Worm (Caenorhabditis elegans) whole organism, young adult: ENCODE results near the gene daf-11.

ENCODE experiments used
- B0019.2 ChIP-seq: fragments of 200-800 bp; sonication (Bioruptor generic); conservative IDR thresholded peaks from 2 replicates; pipeline ENCODE4 v1.3.6; 2022; ENCODE audit warnings: missing genetic modification reagents, missing genetic modification characterization, missing compliant biosample characterization
- B0035.1 ChIP-seq: sonication (generic microtip); optimal IDR thresholded peaks from 2 replicates; lab custom pipeline; 2016; ENCODE audit warnings: missing genetic modification characterization, mild to moderate bottlenecking, missing compliant biosample characterization, missing genotype, missing genetic modification reagents
- B0336.3 ChIP-seq: fragments of 200-800 bp; sonication (Bioruptor generic); IDR thresholded peaks from 2 replicates; pipeline ENCODE4 v1.3.6; 2022; ENCODE audit warnings: missing genetic modification characterization, missing compliant biosample characterization
- C06A6.2 ChIP-seq: fragments of 200-800 bp; sonication (Bioruptor generic); conservative IDR thresholded peaks from 2 replicates; pipeline ENCODE4 v1.3.6; 2022; ENCODE audit warnings: missing genetic modification characterization, missing compliant biosample characterization
- D2030.7 ChIP-seq: fragments of 200-800 bp; sonication (Bioruptor generic); IDR thresholded peaks from 2 replicates; pipeline ENCODE4 v1.3.6; 2022; ENCODE audit warnings: missing genetic modification reagents, missing genetic modification characterization, missing compliant biosample characterization
- F33H1.4 ChIP-seq: fragments of 200-800 bp; sonication (Bioruptor generic); IDR thresholded peaks from 2 replicates; pipeline ENCODE4 v1.3.6; 2022; ENCODE audit warnings: missing genetic modification reagents, missing genetic modification characterization, missing compliant biosample characterization
- F52B5.7 ChIP-seq: sonication (generic microtip); optimal IDR thresholded peaks from 2 replicates; lab custom pipeline; 2016; ENCODE audit warnings: mild to moderate bottlenecking, missing genetic modification characterization, missing compliant biosample characterization
- F57C9.4 ChIP-seq: sonication (generic microtip); optimal IDR thresholded peaks from 2 replicates; lab custom pipeline; 2017; ENCODE audit warnings: mild to moderate bottlenecking, missing genetic modification characterization, missing compliant biosample characterization
- K12H6.12 ChIP-seq: fragments of 200-800 bp; sonication (Bioruptor generic); optimal IDR thresholded peaks from 2 replicates; lab custom pipeline; 2018; ENCODE audit warnings: mild to moderate bottlenecking, missing genetic modification characterization, missing compliant biosample characterization
- T07F8.4 ChIP-seq: sonication (generic microtip); optimal IDR thresholded peaks from 2 replicates; lab custom pipeline; 2016; ENCODE audit warnings: mild to moderate bottlenecking, missing genetic modification characterization, moderate library complexity, missing compliant biosample characterization
- Y67H2A.10 ChIP-seq: fragments of 200-800 bp; sonication (Bioruptor generic); conservative IDR thresholded peaks from 2 replicates; pipeline ENCODE4 v1.3.6; 2022; ENCODE audit warnings: missing genetic modification reagents, missing genetic modification characterization, missing compliant biosample characterization
- ama-1 ChIP-seq, 3 experiments: fragments of 150-350 bp in 1 of 3; sonication (generic microtip) in 2 of 3; optimal IDR thresholded peaks; 2 replicates each; lab custom pipeline; 2014 to 2018; ENCODE audit warnings: missing biosample characterization in 2 of 3, missing genetic modification characterization in 2 of 3, missing genetic modification reagents in 2 of 3
- aptf-3 ChIP-seq: fragments of 200-800 bp; sonication (Bioruptor generic); IDR thresholded peaks from 2 replicates; pipeline ENCODE4 v1.3.6; 2022; ENCODE audit warnings: missing genetic modification characterization, missing compliant biosample characterization
- cebp-2 ChIP-seq: fragments of 200-800 bp; sonication (Bioruptor generic); IDR thresholded peaks from 2 replicates; pipeline ENCODE4 v1.3.6; 2022; ENCODE audit warnings: missing genetic modification characterization, missing compliant biosample characterization
- ceh-27 ChIP-seq: fragments of 200-800 bp; sonication (Bioruptor generic); optimal IDR thresholded peaks from 2 replicates; lab custom pipeline; 2018; ENCODE audit warnings: mild to moderate bottlenecking, missing genetic modification characterization, moderate library complexity, missing compliant biosample characterization
- ceh-58 ChIP-seq: fragments of 200-800 bp; sonication (Bioruptor generic); IDR thresholded peaks from 2 replicates; pipeline ENCODE4 v1.3.6; 2022; ENCODE audit warnings: missing genetic modification characterization, missing compliant biosample characterization
- gei-17 ChIP-seq: fragments of 200-800 bp; sonication (Bioruptor generic); optimal IDR thresholded peaks from 2 replicates; lab custom pipeline; 2018; ENCODE audit warnings: mild to moderate bottlenecking, missing genetic modification characterization, missing compliant biosample characterization
- him-1 ChIP-seq: sonication (generic microtip); optimal IDR thresholded peaks from 2 replicates; lab custom pipeline; 2016; ENCODE audit warnings: missing genotype, missing genetic modification reagents, missing genetic modification characterization, missing compliant biosample characterization
- lin-26 ChIP-seq: fragments of 200-800 bp; sonication (Bioruptor generic); IDR thresholded peaks from 2 replicates; pipeline ENCODE4 v1.3.6; 2022; ENCODE audit warnings: missing genetic modification reagents, missing genetic modification characterization, missing compliant biosample characterization
- lin-54 ChIP-seq: fragments of 200-800 bp; sonication (Bioruptor generic); optimal IDR thresholded peaks from 2 replicates; lab custom pipeline; 2018; ENCODE audit warnings: mild to moderate bottlenecking, missing genetic modification characterization, missing compliant biosample characterization
- lsl-1 ChIP-seq: fragments of 200-800 bp; sonication (Bioruptor generic); optimal IDR thresholded peaks from 2 replicates; lab custom pipeline; 2018; ENCODE audit warnings: mild to moderate bottlenecking, missing genetic modification characterization, moderate library complexity, missing compliant biosample characterization
- madf-8 ChIP-seq: fragments of 200-800 bp; sonication (Bioruptor generic); conservative IDR thresholded peaks from 2 replicates; pipeline ENCODE4 v1.3.6; 2022; ENCODE audit warnings: missing genetic modification reagents, missing genetic modification characterization, missing compliant biosample characterization
- mcd-1 ChIP-seq: fragments of 200-800 bp; sonication (Bioruptor generic); IDR thresholded peaks from 2 replicates; pipeline ENCODE4 v1.3.6; 2022; ENCODE audit warnings: missing genetic modification reagents, missing genetic modification characterization, missing compliant biosample characterization
- mel-28 ChIP-seq: sonication (generic microtip); optimal IDR thresholded peaks from 2 replicates; lab custom pipeline; 2016; ENCODE audit warnings: borderline replicate concordance, mild to moderate bottlenecking, missing genetic modification characterization, missing compliant biosample characterization
- nhr-80 ChIP-seq: sonication (generic microtip); optimal IDR thresholded peaks from 2 replicates; lab custom pipeline; 2016; ENCODE audit warnings: missing genetic modification characterization, missing compliant biosample characterization
- pbrm-1 ChIP-seq: fragments of 200-800 bp; sonication (Bioruptor generic); IDR thresholded peaks from 2 replicates; pipeline ENCODE4 v1.3.6; 2022; ENCODE audit warnings: missing genetic modification reagents, missing genetic modification characterization, missing compliant biosample characterization
- pha-4 ChIP-seq: fragments of 150-350 bp; sonication (generic microtip); optimal IDR thresholded peaks from 2 replicates; lab custom pipeline; 2014; ENCODE audit warnings: missing biosample characterization, missing genetic modification reagents, missing genetic modification characterization
- repo-1 ChIP-seq: sonication (generic microtip); optimal IDR thresholded peaks from 2 replicates; lab custom pipeline; 2017; ENCODE audit warnings: mild to moderate bottlenecking, missing genetic modification characterization, missing compliant biosample characterization
- sea-2 ChIP-seq: fragments of 200-800 bp; sonication (Bioruptor generic); IDR thresholded peaks from 2 replicates; pipeline ENCODE4 v1.3.6; 2022; ENCODE audit warnings: missing genetic modification characterization, missing compliant biosample characterization
- snpc-1.1 ChIP-seq: sonication (generic microtip); optimal IDR thresholded peaks from 2 replicates; lab custom pipeline; 2017; ENCODE audit warnings: missing genetic modification characterization, mild to moderate bottlenecking, missing compliant biosample characterization, antibody characterized with exemption, moderate library complexity, missing genotype, missing genetic modification reagents; ENCODE audit not compliant: insufficient read depth
- snpc-1.3 ChIP-seq: sonication (generic microtip); optimal IDR thresholded peaks from 2 replicates; lab custom pipeline; 2017; ENCODE audit warnings: missing genetic modification characterization, mild to moderate bottlenecking, missing compliant biosample characterization, antibody characterized with exemption, moderate library complexity, missing genotype, missing genetic modification reagents; ENCODE audit not compliant: insufficient read depth
- snpc-3.4 ChIP-seq: sonication (generic microtip); optimal IDR thresholded peaks from 2 replicates; lab custom pipeline; 2017; ENCODE audit warnings: missing genetic modification characterization, mild to moderate bottlenecking, missing compliant biosample characterization, antibody characterized with exemption, moderate library complexity, missing genotype, missing genetic modification reagents
- tbp1 ChIP-seq: fragments of 200-800 bp; sonication (Bioruptor generic); optimal IDR thresholded peaks from 2 replicates; lab custom pipeline; 2018; ENCODE audit warnings: mild to moderate bottlenecking, missing genetic modification characterization, missing compliant biosample characterization
- xnd-1 ChIP-seq: sonication (generic microtip); optimal IDR thresholded peaks from 2 replicates; lab custom pipeline; 2016; ENCODE audit warnings: missing genotype, missing genetic modification reagents, missing genetic modification characterization, missing compliant biosample characterization
- zfh-2 ChIP-seq: fragments of 200-800 bp; sonication (Bioruptor generic); conservative IDR thresholded peaks from 2 replicates; pipeline ENCODE4 v1.3.6; 2022; ENCODE audit warnings: missing genetic modification reagents, missing genetic modification characterization, missing compliant biosample characterization
- ztf-28 ChIP-seq: fragments of 200-800 bp; sonication (Bioruptor generic); IDR thresholded peaks from 2 replicates; pipeline ENCODE4 v1.3.6; 2022; ENCODE audit warnings: missing genetic modification reagents, missing genetic modification characterization, missing compliant biosample characterization

Gene daf-11

ce11 chrV:11751480-11751879, 25.6 kb upstream of the daf-11 start:
- TF ChIP-seq mcd-1 (GFP tag; lab: Robert Waterston, UW) (no peak), zfh-2 (GFP tag; lab: Robert Waterston, UW) (no peak), xnd-1 (tag; lab: Kevin White, UChicago) (no peak), ceh-27 (GFP tag; lab: Kevin White, UChicago) (no peak), F57C9.4 (no peak), B0019.2 (GFP tag; lab: Robert Waterston, UW) (no peak), nhr-80 (tag; lab: Kevin White, UChicago) (no peak), gei-17 (GFP tag; lab: Kevin White, UChicago) (no peak), Y67H2A.10 (GFP tag; lab: Robert Waterston, UW) (no peak), ceh-58 (no peak), ztf-28 (GFP tag; lab: Robert Waterston, UW) (no peak), T07F8.4 (tag; lab: Kevin White, UChicago) (no peak), C06A6.2 (GFP tag; lab: Robert Waterston, UW) (no peak), snpc-3.4 (tag; lab: Kevin White, UChicago) (no peak), B0035.1 (tag; lab: Kevin White, UChicago) (no peak)

- TF ChIP-seq ama-1 (optimal IDR thresholded peaks at IDR 0.05; lab: Kevin White, UChicago) (no peak), ama-1 (GFP tag; optimal IDR thresholded peaks at IDR 0.05; lab: Kevin White, UChicago) (no peak)
- TF ChIP-seq, all 124 proteins: peak for 0
Observed at ce11 chrV:11741078-11741477, 15.2 kb upstream of the daf-11 start.

- TF ChIP-seq him-1 (tag; lab: Kevin White, UChicago) (no peak), snpc-1.3 (tag; lab: Kevin White, UChicago) (no peak), madf-8 (GFP tag; lab: Robert Waterston, UW) (no peak), sea-2 (GFP tag; lab: Robert Waterston, UW) (no peak), tbp1 (GFP tag; lab: Kevin White, UChicago) (no peak), K12H6.12 (no peak), lsl-1 (no peak), B0336.3 (GFP tag; lab: Robert Waterston, UW) (no peak), Y67H2A.10 (GFP tag; lab: Robert Waterston, UW) (no peak), D2030.7 (GFP tag; lab: Robert Waterston, UW) (no peak), pbrm-1 (GFP tag; lab: Robert Waterston, UW) (no peak), cebp-2 (no peak), lin-54 (no peak), aptf-3 (GFP tag; lab: Robert Waterston, UW) (no peak), ama-1 (optimal IDR thresholded peaks at IDR 0.05; lab: Kevin White, UChicago) (no peak), ama-1 (GFP tag; optimal IDR thresholded peaks at IDR 0.05; lab: Kevin White, UChicago) (no peak), F33H1.4 (GFP tag; lab: Robert Waterston, UW) (no peak), mel-28 (tag; lab: Kevin White, UChicago) (no peak), snpc-1.1 (tag; lab: Kevin White, UChicago) (no peak)
Observed at ce11 chrV:11739820-11740219, 13.9 kb upstream of the daf-11 start, which contains the start of gene T04F3.1. Gene T04F3.1 (plus strand): TSS chrV:11740065.

- TF ChIP-seq tbp1 (GFP tag; lab: Kevin White, UChicago) (no peak), repo-1 (tag; lab: Kevin White, UChicago) (no peak), F52B5.7 (tag; lab: Kevin White, UChicago) (no peak), pha-4 (tag; lab: Kevin White, UChicago) (no peak), lin-26 (GFP tag; lab: Robert Waterston, UW) (no peak)
Observed at ce11 chrV:11737333-11737732, 11.5 kb upstream of the daf-11 start.
